Worm (Caenorhabditis elegans) whole organism, L1 larva: ENCODE measurements around the gene wee-1.1.

Experiments used
- C34B4.2 ChIP-seq: sonication (generic microtip); optimal IDR thresholded peaks from 2 replicates; lab custom pipeline; 2017; ENCODE audit warnings: mild to moderate bottlenecking, missing genetic modification characterization, missing compliant biosample characterization
- F16B12.6 ChIP-seq: fragments of 150-350 bp; optimal IDR thresholded peaks from 2 replicates; lab custom pipeline; 2014; ENCODE audit warnings: missing biosample characterization, missing genetic modification characterization
- Y116A8C.19 ChIP-seq: sonication (generic microtip); optimal IDR thresholded peaks from 2 replicates; lab custom pipeline; 2016; ENCODE audit warnings: missing compliant biosample characterization, missing genetic modification characterization, borderline replicate concordance
- aly-2 ChIP-seq: fragments of 150-350 bp; optimal IDR thresholded peaks from 2 replicates; lab custom pipeline; 2014; ENCODE audit warnings: missing biosample characterization, missing genetic modification characterization
- blmp-1 ChIP-seq: fragments of 150-350 bp; optimal IDR thresholded peaks from 2 replicates; lab custom pipeline; 2014; ENCODE audit warnings: missing biosample characterization, missing genetic modification characterization
- ceh-82 ChIP-seq, 3 experiments: fragments of 150-350 bp in 1 of 3; sonication (generic microtip) in 2 of 3; optimal IDR thresholded peaks; 2 replicates each; lab custom pipeline; 2014 to 2017; ENCODE audit warnings: missing biosample characterization in 3 of 3, missing genetic modification characterization in 3 of 3
- ceh-90 ChIP-seq: sonication (generic microtip); optimal IDR thresholded peaks from 2 replicates; lab custom pipeline; 2016; ENCODE audit warnings: missing genetic modification characterization, missing compliant biosample characterization
- dpl-1 ChIP-seq, 3 experiments: fragments of 150-350 bp in 2 of 3; sonication (generic microtip) in 1 of 3; optimal IDR thresholded peaks; 2 replicates each; lab custom pipeline; 2014 to 2017; ENCODE audit warnings: missing biosample characterization in 3 of 3, missing genetic modification characterization in 3 of 3, missing genetic modification reagents in 3 of 3
- efl-1 ChIP-seq, 4 experiments: fragments of 150-350 bp; optimal IDR thresholded peaks in 3 of 4; peaks in 1 of 4; 1 replicate in 1 of 4; 2 replicates in 3 of 4; lab custom pipeline; 2014; ENCODE audit warnings: missing biosample characterization in 2 of 4, missing genetic modification characterization in 2 of 4, missing genetic modification reagents in 2 of 4
- efl-3 ChIP-seq: fragments of 200-800 bp; sonication (Bioruptor generic); optimal IDR thresholded peaks from 2 replicates; lab custom pipeline; 2018; ENCODE audit warnings: mild to moderate bottlenecking, missing genetic modification characterization, missing compliant biosample characterization
- egl-27 ChIP-seq, 2 experiments: fragments of 150-350 bp in 1 of 2; sonication (generic microtip); optimal IDR thresholded peaks; 3 replicates each; lab custom pipeline; 2017 to 2018; ENCODE audit warnings: missing biosample characterization in 2 of 2, missing genetic modification characterization in 2 of 2, missing genetic modification reagents in 2 of 2
- elt-3 ChIP-seq, 6 experiments: fragments of 150-350 bp in 1 of 6; sonication (generic microtip); optimal IDR thresholded peaks; 2 replicates each; lab custom pipeline; 2017 to 2018; ENCODE audit warnings: missing biosample characterization in 6 of 6, missing genetic modification characterization in 6 of 6, inconsistent platforms in 1 of 6
- ets-5 ChIP-seq: fragments of 200-800 bp; sonication (Bioruptor generic); IDR thresholded peaks from 2 replicates; pipeline ENCODE4 v1.3.6; 2022; ENCODE audit warnings: missing genetic modification characterization, missing compliant biosample characterization
- fkh-10 ChIP-seq: sonication (generic microtip); optimal IDR thresholded peaks from 2 replicates; lab custom pipeline; 2017; ENCODE audit warnings: missing biosample characterization, missing genetic modification reagents, missing genetic modification characterization
- fkh-4 ChIP-seq: sonication (generic microtip); optimal IDR thresholded peaks from 2 replicates; lab custom pipeline; 2016; ENCODE audit warnings: missing compliant biosample characterization, missing genetic modification characterization, borderline replicate concordance
- fos-1 ChIP-seq: fragments of 150-350 bp; optimal IDR thresholded peaks from 2 replicates; lab custom pipeline; 2014; ENCODE audit warnings: missing biosample characterization, missing genetic modification characterization
- hlh-4 ChIP-seq: sonication (generic microtip); optimal IDR thresholded peaks from 2 replicates; lab custom pipeline; 2016; ENCODE audit warnings: mild to moderate bottlenecking, missing genetic modification characterization, missing compliant biosample characterization
- hpl-2 ChIP-seq: fragments of 150-350 bp; optimal IDR thresholded peaks from 2 replicates; lab custom pipeline; 2014; ENCODE audit warnings: missing biosample characterization, missing genetic modification reagents, missing genetic modification characterization
- irx-1 ChIP-seq: sonication (generic microtip); optimal IDR thresholded peaks from 2 replicates; lab custom pipeline; 2016; ENCODE audit warnings: missing genetic modification characterization, missing compliant biosample characterization
- isw-1 ChIP-seq: fragments of 200-800 bp; sonication (Bioruptor generic); IDR thresholded peaks from 2 replicates; pipeline ENCODE4 v1.3.6; 2022; ENCODE audit warnings: missing genetic modification characterization, missing compliant biosample characterization
- lin-14 ChIP-seq: fragments of 200-800 bp; sonication (Bioruptor generic); optimal IDR thresholded peaks from 2 replicates; lab custom pipeline; 2018; ENCODE audit warnings: mild to moderate bottlenecking, missing genetic modification characterization, moderate library complexity, missing compliant biosample characterization
- lin-15B ChIP-seq: fragments of 150-350 bp; sonication (generic microtip); optimal IDR thresholded peaks from 3 replicates; lab custom pipeline; 2014; ENCODE audit warnings: missing biosample characterization, missing genetic modification characterization
- lin-35 ChIP-seq, 2 experiments: fragments of 150-350 bp; optimal IDR thresholded peaks; 2 replicates each; lab custom pipeline; 2014; ENCODE audit warnings: missing biosample characterization in 2 of 2, missing genetic modification characterization in 2 of 2, missing genetic modification reagents in 2 of 2
- lin-39 ChIP-seq: fragments of 150-350 bp; optimal IDR thresholded peaks from 2 replicates; lab custom pipeline; 2014; ENCODE audit warnings: missing biosample characterization, missing genetic modification reagents, missing genetic modification characterization
- lsy-2 ChIP-seq, 2 experiments: fragments of 150-350 bp; optimal IDR thresholded peaks; 2 replicates each; lab custom pipeline; 2014; ENCODE audit warnings: missing biosample characterization in 2 of 2, missing genetic modification characterization in 2 of 2
- mab-9 ChIP-seq: fragments of 200-800 bp; sonication (Bioruptor generic); IDR thresholded peaks from 2 replicates; pipeline ENCODE4 v1.3.6; 2022; ENCODE audit warnings: missing genetic modification reagents, missing genetic modification characterization, missing compliant biosample characterization
- mdl-1 ChIP-seq, 2 experiments: fragments of 150-350 bp; optimal IDR thresholded peaks; 2 replicates each; lab custom pipeline; 2014 to 2017; ENCODE audit warnings: missing biosample characterization in 2 of 2, missing genetic modification characterization in 2 of 2, inconsistent platforms in 1 of 2
- mef-2 ChIP-seq: fragments of 150-350 bp; optimal IDR thresholded peaks from 2 replicates; lab custom pipeline; 2014; ENCODE audit warnings: missing biosample characterization, missing genetic modification characterization
- nhr-11 ChIP-seq: fragments of 150-350 bp; optimal IDR thresholded peaks from 2 replicates; lab custom pipeline; 2014; ENCODE audit warnings: missing biosample characterization, missing genetic modification characterization
- nhr-19 ChIP-seq: fragments of 200-800 bp; sonication (Bioruptor generic); conservative IDR thresholded peaks from 2 replicates; pipeline ENCODE4 v1.3.6; 2022; ENCODE audit warnings: missing genetic modification characterization, missing compliant biosample characterization
- nhr-237 ChIP-seq: fragments of 150-350 bp; optimal IDR thresholded peaks from 2 replicates; lab custom pipeline; 2014; ENCODE audit warnings: missing biosample characterization, missing genetic modification characterization
- nhr-28 ChIP-seq: fragments of 150-350 bp; optimal IDR thresholded peaks from 2 replicates; lab custom pipeline; 2014; ENCODE audit warnings: missing biosample characterization, missing genetic modification characterization
- nhr-47 ChIP-seq: sonication (generic microtip); optimal IDR thresholded peaks from 2 replicates; lab custom pipeline; 2016; ENCODE audit warnings: mild to moderate bottlenecking, missing genetic modification characterization, moderate library complexity, missing compliant biosample characterization
- nhr-71 ChIP-seq: sonication (generic microtip); optimal IDR thresholded peaks from 2 replicates; lab custom pipeline; 2016; ENCODE audit warnings: mild to moderate bottlenecking, missing genetic modification characterization, moderate library complexity, missing compliant biosample characterization
- nhr-76 ChIP-seq: sonication (generic microtip); optimal IDR thresholded peaks from 2 replicates; lab custom pipeline; 2017; ENCODE audit warnings: missing biosample characterization, missing genetic modification characterization
- nhr-77 ChIP-seq: fragments of 150-350 bp; optimal IDR thresholded peaks from 2 replicates; lab custom pipeline; 2014; ENCODE audit warnings: missing biosample characterization, missing genetic modification characterization
- nhr-85 ChIP-seq: sonication (generic microtip); peaks from one replicate; lab custom pipeline; 2016; ENCODE audit warnings: missing genetic modification characterization, inconsistent platforms, missing compliant biosample characterization
- nhr-90 ChIP-seq: sonication (generic microtip); optimal IDR thresholded peaks from 2 replicates; lab custom pipeline; 2016; ENCODE audit warnings: mild to moderate bottlenecking, missing genetic modification characterization, missing compliant biosample characterization; ENCODE audit not compliant: poor library complexity
- pax-3 ChIP-seq: fragments of 200-800 bp; sonication (Bioruptor generic); optimal IDR thresholded peaks from 2 replicates; lab custom pipeline; 2018; ENCODE audit warnings: mild to moderate bottlenecking, missing genetic modification characterization, moderate library complexity, missing compliant biosample characterization
- pqm-1 ChIP-seq: sonication (generic microtip); optimal IDR thresholded peaks from 3 replicates; lab custom pipeline; 2017; ENCODE audit warnings: missing biosample characterization, missing genetic modification characterization
- rnt-1 ChIP-seq: sonication (generic microtip); optimal IDR thresholded peaks from 2 replicates; lab custom pipeline; 2016; ENCODE audit warnings: mild to moderate bottlenecking, missing genetic modification characterization, moderate library complexity, missing compliant biosample characterization
- snpc-4 ChIP-seq: fragments of 150-350 bp; optimal IDR thresholded peaks from 2 replicates; lab custom pipeline; 2014; ENCODE audit warnings: missing biosample characterization, missing genetic modification characterization
- sptf-1 ChIP-seq: fragments of 150-350 bp; optimal IDR thresholded peaks from 2 replicates; lab custom pipeline; 2014; ENCODE audit warnings: missing biosample characterization, missing genetic modification characterization
- sup-37 ChIP-seq: fragments of 200-800 bp; sonication (Bioruptor generic); optimal IDR thresholded peaks from 2 replicates; lab custom pipeline; 2018; ENCODE audit warnings: mild to moderate bottlenecking, missing genetic modification characterization, missing compliant biosample characterization
- unc-30 ChIP-seq: sonication (generic microtip); optimal IDR thresholded peaks from 2 replicates; lab custom pipeline; 2017; ENCODE audit warnings: missing biosample characterization, missing genetic modification characterization
- unc-62 ChIP-seq: fragments of 150-350 bp; optimal IDR thresholded peaks from 2 replicates; lab custom pipeline; 2014; ENCODE audit warnings: missing biosample characterization, missing genetic modification reagents, missing genetic modification characterization
- unc-98 ChIP-seq: fragments of 200-800 bp; sonication (Bioruptor generic); IDR thresholded peaks from 2 replicates; pipeline ENCODE4 v1.3.6; 2022; ENCODE audit warnings: missing genetic modification characterization, missing compliant biosample characterization
- vab-15 ChIP-seq: sonication (generic microtip); optimal IDR thresholded peaks from 2 replicates; lab custom pipeline; 2017; ENCODE audit warnings: missing genotype, mild to moderate bottlenecking, missing genetic modification characterization, missing compliant biosample characterization
- xbp-1 ChIP-seq: sonication (generic microtip); optimal IDR thresholded peaks from 2 replicates; lab custom pipeline; 2016; ENCODE audit warnings: missing genetic modification characterization, missing compliant biosample characterization
- zag-1 ChIP-seq: fragments of 150-350 bp; optimal IDR thresholded peaks from 2 replicates; lab custom pipeline; 2014; ENCODE audit warnings: missing biosample characterization, missing genetic modification characterization
- zip-4 ChIP-seq: fragments of 200-800 bp; sonication (Bioruptor generic); optimal IDR thresholded peaks from 2 replicates; lab custom pipeline; 2018; ENCODE audit warnings: mild to moderate bottlenecking, missing genetic modification characterization, moderate library complexity, missing compliant biosample characterization
- ztf-11 ChIP-seq, 2 experiments: sonication (generic microtip); optimal IDR thresholded peaks; 2 replicates each; lab custom pipeline; 2016 to 2017; ENCODE audit warnings: missing genetic modification characterization in 2 of 2, missing biosample characterization in 1 of 2, missing compliant biosample characterization in 1 of 2
- ztf-4 ChIP-seq: fragments of 150-350 bp; optimal IDR thresholded peaks from 2 replicates; lab custom pipeline; 2014; ENCODE audit warnings: missing biosample characterization, missing genetic modification characterization

Gene wee-1.1

ce11 chrII:9620616-9621015, 37.3 kb upstream of the wee-1.1 start (continued):
- TF ChIP-seq elt-3 (tag; optimal IDR thresholded peaks at IDR 0.05; lab: Kevin White, UChicago) (peak in 5 of 6 experiments; percentile 41 to 89 (median 65)), hpl-2 (GFP tag; lab: Kevin White, UChicago) (no peak), ztf-11 (tag; optimal IDR thresholded peaks at IDR 0.05; lab: Kevin White, UChicago) (no peak), nhr-77 (tag; lab: Kevin White, UChicago) (no peak), F16B12.6 (tag; lab: Kevin White, UChicago) (no peak), Y116A8C.19 (tag; lab: Kevin White, UChicago) (no peak), lsy-2 (tag; optimal IDR thresholded peaks at IDR 0.05; lab: Kevin White, UChicago) (peak in 1 of 2 experiments; percentile 39), zip-4 (GFP tag; lab: Kevin White, UChicago) (no peak), isw-1 (GFP tag; lab: Robert Waterston, UW) (no peak), sptf-1 (tag; lab: Kevin White, UChicago) (no peak), nhr-71 (tag; lab: Kevin White, UChicago) (peak; percentile 11), vab-15 (peak; percentile 37), ztf-4 (tag; lab: Kevin White, UChicago) (no peak), rnt-1 (no peak), aly-2 (tag; lab: Kevin White, UChicago) (no peak), sup-37 (GFP tag; lab: Kevin White, UChicago) (no peak), ets-5 (GFP tag; lab: Robert Waterston, UW) (no peak), unc-98 (no peak), egl-27 (tag; optimal IDR thresholded peaks at IDR 0.05; lab: Kevin White, UChicago) (no peak), mef-2 (tag; lab: Kevin White, UChicago) (no peak), lin-39 (no peak), dpl-1 (GFP tag; optimal IDR thresholded peaks at IDR 0.05; lab: Kevin White, UChicago) (no peak), mab-9 (GFP tag; lab: Robert Waterston, UW) (no peak), unc-62 (GFP tag; lab: Kevin White, UChicago) (no peak), unc-30 (no peak), zag-1 (tag; lab: Kevin White, UChicago) (no peak), pax-3 (tag; lab: Kevin White, UChicago) (no peak), irx-1 (tag; lab: Kevin White, UChicago) (no peak), fkh-10 (no peak), lin-15B (tag; lab: Kevin White, UChicago) (no peak), xbp-1 (no peak), fkh-4 (tag; lab: Kevin White, UChicago) (peak; percentile 6), nhr-76 (tag; lab: Kevin White, UChicago) (no peak), pqm-1 (tag; lab: Kevin White, UChicago) (no peak), efl-3 (no peak), efl-1 (optimal IDR thresholded peaks at IDR 0.05; lab: Kevin White, UChicago) (no peak), efl-1 (GFP tag; optimal IDR thresholded peaks at IDR 0.05 in 1 of 2; lab: Kevin White, UChicago) (peak in 1 of 2 experiments; percentile 40), snpc-4 (tag; lab: Kevin White, UChicago) (no peak), hlh-4 (tag; lab: Kevin White, UChicago) (no peak), nhr-19 (GFP tag; lab: Robert Waterston, UW) (no peak), nhr-85 (tag; lab: Kevin White, UChicago) (peak; percentile 91), nhr-28 (tag; lab: Kevin White, UChicago) (no peak), nhr-237 (tag; lab: Kevin White, UChicago) (no peak), lin-14 (GFP tag; lab: Kevin White, UChicago) (peak; percentile 56), nhr-47 (tag; lab: Kevin White, UChicago) (no peak), ceh-90 (tag; lab: Kevin White, UChicago) (no peak), C34B4.2 (no peak), mdl-1 (tag; optimal IDR thresholded peaks at IDR 0.05; lab: Kevin White, UChicago) (no peak), blmp-1 (tag; lab: Kevin White, UChicago) (peak; percentile 36), lin-35 (GFP tag; optimal IDR thresholded peaks at IDR 0.05; lab: Kevin White, UChicago) (peak in 1 of 2 experiments; percentile 29), nhr-11 (tag; lab: Kevin White, UChicago) (no peak), nhr-90 (tag; lab: Kevin White, UChicago) (no peak), ceh-82 (tag; optimal IDR thresholded peaks at IDR 0.05; lab: Kevin White, UChicago) (no peak), fos-1 (no peak)
